Worm (Caenorhabditis elegans): ENCODE results near the gene C39B10.3.

Gene C39B10.3

DNA sequence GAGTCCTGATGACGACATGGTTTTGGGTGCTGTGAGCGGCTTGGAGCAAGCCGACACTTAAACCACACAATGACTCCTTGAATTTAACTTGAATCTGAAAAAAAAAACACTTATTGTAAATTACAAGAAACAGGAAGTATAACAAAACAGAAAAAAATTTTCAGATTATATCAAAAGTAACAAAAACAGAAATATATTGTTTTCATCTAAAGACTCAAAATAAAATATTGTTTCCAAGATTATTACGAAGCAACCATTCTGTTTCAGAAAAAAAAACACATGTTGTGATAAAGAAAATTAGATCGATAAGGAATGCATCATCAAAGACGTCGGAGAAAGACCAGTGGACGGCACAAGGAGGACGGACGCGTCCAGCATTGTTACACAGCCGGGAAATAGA lies 15.4 kb upstream of the C39B10.3 start, which contains the start of gene mig-15:
mig-15 (minus strand) TSS at position 101 of the 400 bp plus-strand sequence.
- TF ChIP-seq ets-7 (tag; optimal IDR thresholded peaks at IDR 0.05) (no peak), aly-1 (tag; optimal IDR thresholded peaks at IDR 0.05) (no peak), tbx-37 (GFP tag; conservative IDR thresholded peaks at IDR 0.05) (no peak)

DNA sequence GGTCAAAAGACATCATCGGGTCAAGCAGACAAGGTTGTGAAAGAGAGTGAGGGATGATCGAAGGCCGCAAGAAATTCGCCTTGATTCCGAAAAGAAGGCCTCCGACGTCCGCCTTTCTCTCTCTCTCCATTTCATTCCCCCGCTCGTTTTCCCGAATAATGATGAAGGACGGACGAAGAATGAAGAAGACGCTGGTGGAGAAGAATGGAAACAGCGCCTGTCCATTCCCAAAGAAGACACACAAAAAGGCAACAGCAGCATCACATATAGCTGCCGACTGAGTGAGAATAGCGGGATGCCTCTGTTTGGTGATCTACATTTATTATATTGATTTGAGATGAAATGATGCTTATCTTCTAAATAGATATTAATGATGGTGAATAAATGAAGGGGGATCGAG lies 14.7 kb upstream of the C39B10.3 start:
- TF ChIP-seq tbx-37 (GFP tag; conservative IDR thresholded peaks at IDR 0.05) (no peak), hmg-4 (GFP tag; optimal IDR thresholded peaks at IDR 0.05) (peak; percentile 18)

DNA sequence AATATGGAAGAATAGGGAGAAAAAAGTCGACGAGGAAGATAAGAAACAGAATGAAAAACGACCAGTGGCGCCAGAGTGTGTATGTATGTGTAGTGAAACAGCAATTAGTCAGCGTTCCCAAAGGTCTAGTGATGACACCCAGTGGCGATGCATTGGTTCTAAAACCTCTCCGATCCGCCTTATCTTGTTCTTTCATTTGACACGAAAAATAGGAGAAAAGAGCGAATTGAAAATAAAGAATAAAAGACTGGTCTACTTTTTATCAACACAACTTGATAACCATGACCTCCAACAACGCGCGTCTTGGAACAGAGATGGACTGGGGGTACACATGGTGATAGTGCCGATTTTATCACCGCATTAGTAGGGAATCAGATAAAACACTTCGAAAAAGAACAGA lies 13.1 kb upstream of the C39B10.3 start:
- no peak for TF ChIP-seq ceh-13 (GFP tag; optimal IDR thresholded peaks at IDR 0.05)
- no peak for TF ChIP-seq tbx-11 (GFP tag; IDR thresholded peaks at IDR 0.05)
- no peak for TF ChIP-seq F13C5.2 (tag; optimal IDR thresholded peaks at IDR 0.05)
- no peak for TF ChIP-seq hmg-4 (GFP tag; optimal IDR thresholded peaks at IDR 0.05)

DNA sequence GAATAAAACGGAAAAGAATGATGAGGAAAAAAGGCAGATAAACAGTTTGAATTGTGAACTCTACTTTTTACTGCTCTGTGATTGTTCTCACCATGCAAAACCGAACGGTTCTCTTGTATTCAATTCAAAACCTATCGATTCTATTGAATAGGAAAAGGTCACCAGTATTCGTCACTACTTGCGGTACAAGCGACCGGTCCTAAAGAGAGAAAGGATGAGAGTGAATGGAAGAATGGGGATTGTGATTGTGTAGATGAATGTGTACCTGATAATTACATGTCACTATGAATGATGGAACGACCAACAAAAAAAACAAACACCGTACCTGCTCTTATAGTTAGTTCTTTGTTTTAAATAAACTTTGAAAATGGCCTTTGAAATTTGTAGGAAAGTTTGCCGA lies 11.2 kb upstream of the C39B10.3 start:
- no peak for TF ChIP-seq sea-1 (GFP tag; conservative IDR thresholded peaks at IDR 0.05)
- TF ChIP-seq tra-4 (tag; optimal IDR thresholded peaks at IDR 0.05), result no peak
- no peak for TF ChIP-seq B0310.2 (tag; optimal IDR thresholded peaks at IDR 0.05)
- TF ChIP-seq tbx-11 (GFP tag; IDR thresholded peaks at IDR 0.05), result no peak
- no peak for TF ChIP-seq hnd-1 (tag; optimal IDR thresholded peaks at IDR 0.05)
- TF ChIP-seq ama-1 (optimal IDR thresholded peaks at IDR 0.05), result no peak
- TF ChIP-seq scrt-1 (GFP tag; IDR thresholded peaks at IDR 0.05), result no peak
- no peak for TF ChIP-seq tbx-37 (GFP tag; conservative IDR thresholded peaks at IDR 0.05)
- no peak for TF ChIP-seq ceh-36 (tag; optimal IDR thresholded peaks at IDR 0.05)
- no peak for TF ChIP-seq F13C5.2 (tag; optimal IDR thresholded peaks at IDR 0.05)
- no peak for TF ChIP-seq ceh-13 (GFP tag; optimal IDR thresholded peaks at IDR 0.05)

DNA sequence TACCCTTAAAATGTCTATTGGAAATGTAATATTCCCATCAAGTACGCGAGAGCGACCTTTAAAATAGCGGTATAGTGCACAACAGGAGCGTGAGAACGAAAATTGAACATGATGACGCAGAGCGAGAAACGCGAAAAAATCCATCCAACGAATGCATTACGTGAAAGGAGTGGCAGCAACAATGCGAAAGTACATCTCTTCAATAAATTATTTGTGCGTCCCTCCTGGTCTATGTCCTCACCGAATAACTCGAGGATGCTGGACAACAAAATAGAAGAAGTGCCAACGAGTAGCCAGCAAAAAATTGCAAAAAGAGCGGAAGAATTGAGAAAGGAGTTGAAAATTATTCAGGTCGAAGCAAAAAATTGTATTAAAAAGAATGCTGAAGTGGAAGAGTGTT lies 10.1 kb upstream of the C39B10.3 start:
- no peak for TF ChIP-seq hnd-1 (tag; optimal IDR thresholded peaks at IDR 0.05)
- no peak for TF ChIP-seq B0310.2 (tag; optimal IDR thresholded peaks at IDR 0.05)
- no peak for TF ChIP-seq scrt-1 (GFP tag; IDR thresholded peaks at IDR 0.05)
- TF ChIP-seq tra-4 (tag; optimal IDR thresholded peaks at IDR 0.05), result no peak
- no peak for TF ChIP-seq hmbx-1 (tag; optimal IDR thresholded peaks at IDR 0.05)
- TF ChIP-seq ceh-36 (tag; optimal IDR thresholded peaks at IDR 0.05), result no peak
- no peak for TF ChIP-seq aly-1 (tag; optimal IDR thresholded peaks at IDR 0.05)
- TF ChIP-seq hmg-4 (GFP tag; optimal IDR thresholded peaks at IDR 0.05), result no peak
- no peak for TF ChIP-seq ceh-13 (GFP tag; optimal IDR thresholded peaks at IDR 0.05)
- no peak for TF ChIP-seq sea-1 (GFP tag; conservative IDR thresholded peaks at IDR 0.05)
- no peak for TF ChIP-seq ama-1 (optimal IDR thresholded peaks at IDR 0.05)
- no peak for TF ChIP-seq ets-7 (tag; optimal IDR thresholded peaks at IDR 0.05)
- TF ChIP-seq flt-1 (GFP tag; IDR thresholded peaks at IDR 0.05), result no peak
- TF ChIP-seq tbx-37 (GFP tag; conservative IDR thresholded peaks at IDR 0.05), result no peak

DNA sequence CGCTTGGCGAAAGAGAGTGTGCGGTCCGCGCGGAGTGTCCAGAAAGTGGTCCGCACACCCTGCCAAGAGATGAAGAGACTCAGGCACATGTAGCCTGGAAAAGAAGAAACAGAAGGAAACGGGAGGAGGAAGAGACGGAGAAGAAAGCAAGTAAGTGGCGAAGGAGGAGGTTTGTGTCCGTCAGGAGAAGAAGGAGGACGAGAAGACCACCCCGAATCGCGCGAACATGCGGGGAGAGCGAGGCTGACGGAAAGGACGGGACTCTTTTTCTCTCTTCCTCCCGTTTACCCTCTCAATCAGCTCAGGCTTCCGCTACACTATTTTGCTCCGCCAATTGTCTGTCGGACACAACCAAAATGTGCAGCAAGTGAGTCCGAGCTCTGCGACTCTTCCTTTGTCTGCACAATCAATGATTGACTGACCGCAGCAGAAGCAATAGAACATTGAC lies 8.4 kb upstream of the C39B10.3 start:
- TF ChIP-seq F13C5.2 (tag; optimal IDR thresholded peaks at IDR 0.05), result peak; percentile 58
- no peak for TF ChIP-seq tra-4 (tag; optimal IDR thresholded peaks at IDR 0.05)
- no peak for TF ChIP-seq hmbx-1 (tag; optimal IDR thresholded peaks at IDR 0.05)
- peak; percentile 92 for TF ChIP-seq hmg-4 (GFP tag; optimal IDR thresholded peaks at IDR 0.05)
- no peak for TF ChIP-seq pes-1 (GFP tag; IDR thresholded peaks at IDR 0.05)
- peak; percentile 71 for TF ChIP-seq ets-7 (tag; optimal IDR thresholded peaks at IDR 0.05)
- TF ChIP-seq aly-1 (tag; optimal IDR thresholded peaks at IDR 0.05), result no peak
- no peak for TF ChIP-seq B0310.2 (tag; optimal IDR thresholded peaks at IDR 0.05)
- no peak; the same call in 1 of the 2 replicates for TF ChIP-seq tbx-37 (GFP tag; conservative IDR thresholded peaks at IDR 0.05)
- TF ChIP-seq ceh-36 (tag; optimal IDR thresholded peaks at IDR 0.05), result no peak
- peak; percentile 3; the same call in 1 of the 2 replicates for TF ChIP-seq flt-1 (GFP tag; IDR thresholded peaks at IDR 0.05)

DNA sequence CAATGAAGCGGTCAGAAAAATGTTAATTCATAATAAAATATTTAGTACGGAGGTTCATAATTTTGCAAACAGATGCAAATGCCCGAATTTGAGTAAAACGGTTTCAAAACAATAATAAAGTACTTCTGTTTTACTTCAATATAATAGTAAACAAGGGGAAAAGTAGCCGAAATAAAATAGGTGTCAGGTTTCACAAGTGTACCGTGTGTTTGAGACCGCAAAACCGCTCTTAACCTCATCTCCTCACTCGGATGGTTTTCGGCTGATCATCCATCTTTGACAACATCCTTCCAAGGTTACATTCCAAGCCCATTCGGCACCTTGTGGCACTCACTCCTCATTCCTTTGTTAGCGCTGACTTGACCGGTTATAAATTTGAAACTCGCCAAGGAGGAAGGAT lies 6.5 kb upstream of the C39B10.3 start:
- TF ChIP-seq F13C5.2 (tag; optimal IDR thresholded peaks at IDR 0.05), result no peak
- no peak for TF ChIP-seq tbx-11 (GFP tag; IDR thresholded peaks at IDR 0.05)
- TF ChIP-seq hmbx-1 (tag; optimal IDR thresholded peaks at IDR 0.05), result no peak
- no peak for TF ChIP-seq flt-1 (GFP tag; IDR thresholded peaks at IDR 0.05)
- no peak for TF ChIP-seq tra-4 (tag; optimal IDR thresholded peaks at IDR 0.05)
- no peak for TF ChIP-seq sea-1 (GFP tag; conservative IDR thresholded peaks at IDR 0.05)
- no peak for TF ChIP-seq scrt-1 (GFP tag; IDR thresholded peaks at IDR 0.05)

DNA sequence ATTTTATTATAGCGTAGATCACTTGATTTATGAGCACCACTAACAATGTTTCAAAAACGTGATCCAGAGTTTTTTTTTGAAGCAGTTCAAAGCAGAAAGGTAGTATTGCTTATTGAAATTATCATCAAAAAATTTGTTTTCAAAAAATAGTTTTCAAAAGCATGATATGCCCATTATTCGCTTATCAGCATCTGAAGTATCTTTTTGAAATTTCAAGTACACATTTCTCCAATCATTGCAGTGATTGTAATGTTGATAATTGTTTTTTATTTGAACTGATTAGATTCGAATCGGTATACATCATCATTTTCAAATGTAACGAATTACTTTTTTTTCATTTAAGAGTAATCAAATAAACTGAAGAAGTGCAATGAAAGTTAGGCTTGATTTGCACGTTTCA lies 3.2 kb upstream of the C39B10.3 start:
- TF ChIP-seq hnd-1 (tag; optimal IDR thresholded peaks at IDR 0.05) (no peak), hmg-4 (GFP tag; optimal IDR thresholded peaks at IDR 0.05) (no peak), aly-1 (tag; optimal IDR thresholded peaks at IDR 0.05) (no peak), sea-1 (GFP tag; conservative IDR thresholded peaks at IDR 0.05) (no peak), ceh-36 (tag; optimal IDR thresholded peaks at IDR 0.05) (no peak)

DNA sequence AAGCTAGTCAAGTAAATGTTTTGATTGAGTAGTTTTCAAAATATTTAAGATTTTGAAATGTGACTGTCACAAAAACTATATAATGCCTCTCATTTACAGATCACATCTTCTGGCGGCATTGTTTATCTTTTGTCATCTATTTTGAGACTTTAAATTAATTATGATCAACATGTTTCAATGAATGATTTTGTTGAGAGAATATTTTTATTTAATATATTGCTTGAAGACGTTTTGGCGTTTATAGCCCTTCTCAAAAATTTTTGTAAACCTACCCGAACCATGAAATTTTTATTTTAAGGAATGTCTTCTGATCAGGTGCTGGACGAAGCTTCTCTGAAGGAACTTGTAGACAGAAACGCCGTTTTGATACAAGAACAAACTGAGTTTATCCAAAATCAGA lies 769 bp downstream of the C39B10.3 start, which contains the start of gene C39B10.4:
C39B10.4 (plus strand) TSS at position 301 of the 400 bp plus-strand sequence.
- TF ChIP-seq hnd-1 (tag; optimal IDR thresholded peaks at IDR 0.05) (no peak), pes-1 (GFP tag; IDR thresholded peaks at IDR 0.05) (no peak), sea-1 (GFP tag; conservative IDR thresholded peaks at IDR 0.05) (no peak), aly-1 (tag; optimal IDR thresholded peaks at IDR 0.05) (no peak), hmbx-1 (tag; optimal IDR thresholded peaks at IDR 0.05) (no peak), ama-1 (optimal IDR thresholded peaks at IDR 0.05) (no peak), B0310.2 (tag; optimal IDR thresholded peaks at IDR 0.05) (no peak), scrt-1 (GFP tag; IDR thresholded peaks at IDR 0.05) (no peak), ets-7 (tag; optimal IDR thresholded peaks at IDR 0.05) (no peak), tbx-11 (GFP tag; IDR thresholded peaks at IDR 0.05) (no peak), ceh-13 (GFP tag; optimal IDR thresholded peaks at IDR 0.05) (no peak), tra-4 (tag; optimal IDR thresholded peaks at IDR 0.05) (no peak), tbx-37 (GFP tag; conservative IDR thresholded peaks at IDR 0.05) (no peak), hmg-4 (GFP tag; optimal IDR thresholded peaks at IDR 0.05) (no peak), F13C5.2 (tag; optimal IDR thresholded peaks at IDR 0.05) (no peak)
